Fruit fly (Drosophila melanogaster) whole organism: Measurements from ENCODE around the gene Ucp4B.

ENCODE experiments used
- CG8478 ChIP-seq: fragments of >200 bp; optimal IDR thresholded peaks from 2 replicates; lab custom pipeline; 2018; ENCODE audit warnings: inconsistent platforms
- Dll ChIP-seq: fragments of >200 bp; optimal IDR thresholded peaks from 2 replicates; lab custom pipeline; 2017
- EcR ChIP-seq, 2 experiments: fragments of >200 bp; optimal IDR thresholded peaks; 2 replicates each; lab custom pipeline; 2017; ENCODE audit warnings: missing biosample characterization in 2 of 2, missing genetic modification characterization in 2 of 2, missing genetic modification reagents in 2 of 2
- pan ChIP-seq: fragments of >200 bp; optimal IDR thresholded peaks from 2 replicates; lab custom pipeline; 2017
- psq ChIP-seq: fragments of >200 bp; optimal IDR thresholded peaks from 2 replicates; lab custom pipeline; 2017
- usp ChIP-seq: fragments of >200 bp; optimal IDR thresholded peaks from 2 replicates; lab custom pipeline; 2017; ENCODE audit warnings: missing biosample characterization, missing genetic modification characterization, mixed read lengths

Gene Ucp4B

DNA sequence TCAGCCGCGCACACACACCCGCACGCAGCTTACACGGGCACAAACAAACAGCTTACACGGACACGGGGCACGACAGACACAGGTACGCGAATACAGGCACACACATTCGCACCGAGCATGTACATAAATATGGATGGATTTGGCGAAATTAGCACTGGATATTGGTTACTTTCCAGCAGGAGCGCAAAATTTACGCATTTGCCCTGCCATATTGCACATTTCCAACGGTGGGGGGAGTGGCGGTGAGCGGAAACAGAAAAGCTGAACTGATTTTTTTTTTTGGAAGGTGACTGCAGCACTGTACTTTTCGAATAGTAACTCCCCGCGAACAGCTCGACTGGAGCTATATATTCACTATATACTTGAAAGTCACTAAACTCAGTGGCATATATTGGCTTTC lies 28.7 kb downstream of the Ucp4B start:
- TF ChIP-seq pan (lab: Kevin White, UChicago) (no peak), Dll (no peak), CG8478 (no peak), EcR (GFP tag; optimal IDR thresholded peaks at IDR 0.05; lab: Kevin White, UChicago) (no peak), usp (GFP tag; lab: Kevin White, UChicago) (no peak), psq (lab: Kevin White, UChicago) (no peak)

DNA sequence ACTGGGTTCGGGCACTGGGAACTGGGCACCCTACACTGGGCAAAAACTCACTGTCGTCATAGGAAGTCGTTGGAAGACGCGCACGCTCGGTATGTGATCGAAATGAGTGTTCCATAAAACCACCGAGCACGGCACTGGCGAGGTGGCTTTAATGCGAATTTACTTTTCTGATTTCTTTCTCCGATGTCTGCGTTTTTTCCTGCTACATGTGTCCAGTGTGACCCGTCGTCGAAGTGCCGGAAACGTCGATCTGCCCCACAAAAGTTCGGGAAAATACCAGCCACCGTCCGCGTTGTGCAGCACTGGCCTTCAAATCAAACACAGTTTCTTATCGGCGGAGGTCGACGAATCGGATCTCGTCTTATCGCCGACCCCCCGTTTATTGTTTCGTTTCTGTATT lies 29.6 kb downstream of the Ucp4B start, which contains the start of gene Kdm5:
Gene Kdm5 (minus strand): TSS at position 255 of the 400 bp plus-strand sequence.
- TF ChIP-seq usp (GFP tag; lab: Kevin White, UChicago) = no peak
- TF ChIP-seq pan (lab: Kevin White, UChicago) = no peak
- TF ChIP-seq EcR (GFP tag; optimal IDR thresholded peaks at IDR 0.05; lab: Kevin White, UChicago) = no peak
- no peak for TF ChIP-seq psq (lab: Kevin White, UChicago)
- no peak for TF ChIP-seq Dll
- no peak for TF ChIP-seq CG8478

DNA sequence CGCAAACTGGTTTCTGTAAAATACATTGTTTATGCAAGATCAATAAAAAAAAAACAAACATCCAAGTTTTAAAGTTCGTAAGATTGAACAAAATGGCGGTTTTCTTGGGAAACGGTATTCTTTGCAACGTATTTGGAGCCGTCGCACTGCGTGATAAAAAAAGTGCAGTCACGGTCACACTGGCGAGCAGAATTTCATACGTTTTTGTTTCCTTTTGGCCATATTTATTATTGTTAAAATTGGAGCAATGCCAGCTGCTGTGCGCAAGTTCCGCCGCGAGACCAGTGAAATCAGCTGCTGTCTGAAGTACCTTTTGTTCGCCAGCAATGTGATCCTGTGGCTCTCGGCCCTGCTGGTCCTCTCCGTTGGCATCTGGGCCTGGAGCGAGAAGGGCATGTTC lies 30.4 kb downstream of the Ucp4B start, which contains the start of gene Tsp26A:
Gene Tsp26A (plus strand): TSS at position 164 of the 400 bp plus-strand sequence.
- TF ChIP-seq pan (lab: Kevin White, UChicago) (no peak), EcR (GFP tag; optimal IDR thresholded peaks at IDR 0.05; lab: Kevin White, UChicago) (no peak), psq (lab: Kevin White, UChicago) (no peak), usp (GFP tag; lab: Kevin White, UChicago) (no peak), Dll (no peak), CG8478 (no peak)

DNA sequence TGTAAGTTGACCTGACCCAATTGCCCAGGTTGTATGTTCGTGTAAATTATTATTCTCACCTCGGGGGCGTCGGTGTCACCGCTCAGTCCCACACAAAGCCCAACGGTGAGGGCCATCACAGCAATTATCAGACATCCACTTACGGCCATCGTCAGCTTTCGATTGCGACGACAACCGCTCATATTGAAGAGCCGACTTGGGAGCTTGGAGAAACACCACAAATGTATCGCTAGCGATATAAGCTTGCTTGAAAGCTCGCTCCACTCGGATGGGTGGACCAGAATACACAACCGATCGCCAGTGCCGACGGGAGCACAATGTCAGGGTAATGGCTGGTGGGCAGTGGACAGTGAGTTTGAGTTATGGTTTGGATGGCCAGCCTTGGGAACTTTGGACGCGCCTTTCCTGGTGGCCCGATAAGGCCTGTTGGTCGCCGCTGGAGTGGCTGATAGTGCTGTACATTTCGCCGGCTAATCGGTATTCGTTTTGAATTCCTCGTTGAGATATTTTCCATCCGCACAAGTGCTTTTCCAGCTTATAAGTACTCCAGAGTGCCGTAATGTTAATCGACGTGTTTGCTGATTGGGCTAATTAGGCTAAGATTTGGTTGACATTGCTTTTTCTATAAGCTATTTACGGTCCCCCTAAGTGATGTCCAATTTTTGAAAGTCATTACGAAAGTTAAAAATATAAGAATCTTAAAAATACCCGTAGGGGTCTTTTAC lies 37.0 kb downstream of the Ucp4B start, which contains the start of gene Gal:
Gene Gal (minus strand): TSS at position 320 of the 725 bp plus-strand sequence.
- TF ChIP-seq CG8478 = no peak
- TF ChIP-seq usp (GFP tag; lab: Kevin White, UChicago) = no peak
- TF ChIP-seq psq (lab: Kevin White, UChicago) = no peak
- no peak for TF ChIP-seq pan (lab: Kevin White, UChicago)
- no peak for TF ChIP-seq Dll
- TF ChIP-seq EcR (GFP tag; optimal IDR thresholded peaks at IDR 0.05; lab: Kevin White, UChicago) = no peak

DNA sequence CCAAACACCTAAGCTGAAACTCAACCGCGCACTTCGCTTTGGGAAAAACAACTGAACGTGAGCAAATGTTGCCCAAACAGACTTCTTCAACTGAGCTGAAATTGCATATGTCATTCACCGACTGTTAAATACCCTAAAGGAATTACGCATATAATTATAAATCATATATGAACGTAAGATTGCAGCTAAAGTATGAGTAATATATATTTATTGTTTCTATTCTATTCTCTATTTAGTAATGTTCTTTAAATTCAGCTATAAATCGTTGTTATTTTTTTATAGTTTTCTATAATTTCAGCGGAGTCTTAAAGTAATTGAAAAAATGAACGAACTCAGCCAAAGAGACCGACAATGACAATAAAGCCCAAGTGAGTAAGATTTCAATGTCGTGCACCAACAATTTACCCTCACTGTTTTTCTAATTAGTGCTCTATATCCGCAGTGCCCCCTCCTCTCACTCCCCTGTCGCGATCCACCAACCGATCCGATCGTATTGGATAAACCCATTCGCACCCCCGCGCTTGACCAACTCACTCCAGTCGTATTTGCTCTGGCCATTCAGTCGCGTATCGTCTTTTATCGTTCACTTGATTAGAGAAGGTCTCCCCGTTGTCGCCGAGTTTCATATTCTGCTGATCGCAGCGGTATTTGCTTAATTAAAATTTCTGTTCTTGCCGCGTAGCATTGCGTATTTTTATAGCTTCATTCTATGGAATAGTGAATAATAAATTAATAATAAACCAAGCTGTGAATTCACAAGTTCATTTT lies 42.8 kb downstream of the Ucp4B start, which contains the start of gene CG9098:
Gene CG9098 (minus strand): TSS at position 36 of the 768 bp plus-strand sequence.
- TF ChIP-seq pan (lab: Kevin White, UChicago) = no peak
- no peak for TF ChIP-seq usp (GFP tag; lab: Kevin White, UChicago)
- no peak for TF ChIP-seq EcR (GFP tag; optimal IDR thresholded peaks at IDR 0.05; lab: Kevin White, UChicago)
- no peak for TF ChIP-seq CG8478
- no peak for TF ChIP-seq Dll
- no peak for TF ChIP-seq psq (lab: Kevin White, UChicago)

dm6 chr2L:6013071-6013417 lies 43.4 kb downstream of the Ucp4B start:
- TF ChIP-seq EcR (GFP tag; optimal IDR thresholded peaks at IDR 0.05; lab: Kevin White, UChicago) (no peak), Dll (no peak), usp (GFP tag; lab: Kevin White, UChicago) (no peak), CG8478 (no peak), pan (lab: Kevin White, UChicago) (no peak), psq (lab: Kevin White, UChicago) (no peak)

DNA sequence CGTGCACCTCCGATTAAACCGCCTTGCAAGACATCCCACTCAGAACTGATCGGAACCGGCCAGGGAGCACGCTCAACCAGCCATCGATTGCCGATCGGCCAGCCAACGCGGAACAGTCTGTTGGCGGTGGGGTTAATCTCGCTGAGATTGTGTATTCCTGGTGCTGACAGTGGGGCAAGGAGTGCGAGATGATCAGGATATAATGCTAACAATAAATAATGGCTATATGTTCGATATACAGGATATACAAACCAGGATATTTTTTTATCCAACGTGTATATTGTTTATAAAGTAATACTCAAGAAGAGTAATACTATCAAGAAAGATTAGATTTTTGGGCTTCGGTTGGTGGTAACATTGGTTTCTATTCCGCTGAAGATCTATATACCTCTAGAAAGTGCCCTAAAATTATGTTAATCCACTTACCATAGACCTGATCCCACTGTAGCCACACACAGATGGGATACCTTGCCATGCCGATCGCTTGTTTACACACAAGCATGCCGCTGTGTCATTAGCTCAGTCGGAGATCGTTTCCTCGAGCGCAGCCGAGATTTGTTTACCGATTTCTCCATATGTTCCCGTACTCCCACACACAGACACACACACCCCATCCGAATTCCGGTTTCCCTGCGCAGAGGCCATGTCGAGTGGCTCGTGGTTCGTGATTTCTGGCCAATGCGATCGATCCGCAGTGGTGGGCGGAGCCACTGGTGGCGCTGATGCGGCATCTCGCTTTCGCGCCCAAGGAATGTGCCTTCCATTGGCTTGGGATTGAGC lies 49.9 kb downstream of the Ucp4B start, which contains the start of gene H2.0:
Gene H2.0 (minus strand): TSS at position 51 of the 780 bp plus-strand sequence.
- TF ChIP-seq usp (GFP tag; lab: Kevin White, UChicago) (no peak), psq (lab: Kevin White, UChicago) (no peak), CG8478 (no peak), pan (lab: Kevin White, UChicago) (no peak), Dll (no peak), EcR (GFP tag; optimal IDR thresholded peaks at IDR 0.05; lab: Kevin White, UChicago) (no peak)

- TF ChIP-seq EcR (GFP tag; optimal IDR thresholded peaks at IDR 0.05; lab: Kevin White, UChicago) (no peak), psq (lab: Kevin White, UChicago) (no peak), CG8478 (no peak), pan (lab: Kevin White, UChicago) (no peak), Dll (no peak), usp (GFP tag; lab: Kevin White, UChicago) (no peak)
These were observed 50.9 kb downstream of the Ucp4B start, which contains the start of gene CG13996 for dm6 chr2L:6020535-6020934. TSS of gene CG13996 (plus strand) at chr2L:6020835.
